Fruit fly (Drosophila melanogaster) S2 (cell line): ENCODE results near the gene Bulli.

ENCODE experiments used
- CG8478 ChIP-seq: fragments of >200 bp; optimal IDR thresholded peaks from 2 replicates; lab custom pipeline; 2018
- CTCF ChIP-seq, 2 experiments: fragments of >200 bp; optimal IDR thresholded peaks; 2 replicates each; lab custom pipeline; 2018

DNA sequence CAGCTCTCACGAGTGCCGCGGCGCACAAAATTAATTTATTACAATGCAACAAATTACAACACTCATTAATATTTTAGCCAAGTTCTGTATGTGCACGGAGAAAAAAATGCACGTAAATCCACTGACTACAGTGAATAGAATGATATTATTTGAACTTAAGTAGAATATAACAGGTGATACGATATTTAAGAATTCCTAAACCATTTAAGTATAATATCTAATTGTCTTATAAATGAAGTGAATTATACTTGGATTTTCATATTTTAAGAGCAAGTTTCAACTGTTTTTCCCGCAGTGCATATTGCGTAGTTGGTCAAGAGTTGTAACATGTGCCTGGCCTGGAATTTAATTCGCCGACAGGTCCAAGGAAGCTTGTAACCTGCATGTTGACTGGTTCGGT, 29.8 kb upstream of the Bulli start:
- TF ChIP-seq CG8478 (lab: Kevin White, UChicago) (no peak), CTCF (optimal IDR thresholded peaks at IDR 0.05; lab: Kevin White, UChicago) (no peak)
